Worm (Caenorhabditis elegans) whole organism, young adult: Measurements from ENCODE around the gene bgnt-1.5.

Experiments
- C06A6.2 ChIP-seq: fragments of 200-800 bp; sonication (Bioruptor generic); conservative IDR thresholded peaks from 2 replicates; pipeline ENCODE4 v1.3.6; 2022; ENCODE audit warnings: missing genetic modification characterization, missing compliant biosample characterization
- C17E4.6 ChIP-seq: fragments of 200-800 bp; sonication (Bioruptor generic); IDR thresholded peaks from 2 replicates; pipeline ENCODE4 v1.3.6; 2022; ENCODE audit warnings: missing genetic modification reagents, missing genetic modification characterization, missing compliant biosample characterization
- F23B12.7 ChIP-seq: sonication (generic microtip); optimal IDR thresholded peaks from 2 replicates; lab custom pipeline; 2017; ENCODE audit warnings: missing genetic modification characterization, mild to moderate bottlenecking, missing compliant biosample characterization, antibody characterized with exemption, moderate library complexity; ENCODE audit not compliant: insufficient read depth
- F49E8.2 ChIP-seq: sonication (generic microtip); optimal IDR thresholded peaks from 3 replicates; lab custom pipeline; 2017; ENCODE audit warnings: missing genetic modification characterization, mild to moderate bottlenecking, missing compliant biosample characterization, antibody characterized with exemption, moderate library complexity; ENCODE audit not compliant: insufficient read depth
- F55B11.4 ChIP-seq: sonication (generic microtip); optimal IDR thresholded peaks from 2 replicates; lab custom pipeline; 2016; ENCODE audit warnings: missing compliant biosample characterization, missing genetic modification characterization, borderline replicate concordance; ENCODE audit not compliant: insufficient read depth
- K12H6.12 ChIP-seq: fragments of 200-800 bp; sonication (Bioruptor generic); optimal IDR thresholded peaks from 2 replicates; lab custom pipeline; 2018; ENCODE audit warnings: mild to moderate bottlenecking, missing genetic modification characterization, missing compliant biosample characterization
- Y53F4B.3 ChIP-seq: fragments of 200-800 bp; sonication (Bioruptor generic); IDR thresholded peaks from 2 replicates; pipeline ENCODE4 v1.3.6; 2022; ENCODE audit warnings: missing genetic modification reagents, missing genetic modification characterization, missing compliant biosample characterization
- Y95B8A.8 ChIP-seq: fragments of 200-800 bp; sonication (Bioruptor generic); IDR thresholded peaks from 2 replicates; pipeline ENCODE4 v1.3.6; 2022; ENCODE audit warnings: missing genetic modification reagents, missing genetic modification characterization, missing compliant biosample characterization
- akir-1 ChIP-seq: fragments of 200-800 bp; sonication (Bioruptor generic); optimal IDR thresholded peaks from 2 replicates; lab custom pipeline; 2018; ENCODE audit warnings: mild to moderate bottlenecking, missing genetic modification characterization, moderate library complexity, missing compliant biosample characterization
- ama-1 ChIP-seq, 3 experiments: fragments of 150-350 bp in 1 of 3; sonication (generic microtip) in 2 of 3; optimal IDR thresholded peaks; 2 replicates each; lab custom pipeline; 2014 to 2018; ENCODE audit warnings: missing biosample characterization in 2 of 3, missing genetic modification characterization in 2 of 3, missing genetic modification reagents in 2 of 3
- aptf-3 ChIP-seq: fragments of 200-800 bp; sonication (Bioruptor generic); IDR thresholded peaks from 2 replicates; pipeline ENCODE4 v1.3.6; 2022; ENCODE audit warnings: missing genetic modification characterization, missing compliant biosample characterization
- athp-1 ChIP-seq: sonication (generic microtip); optimal IDR thresholded peaks from 2 replicates; lab custom pipeline; 2017; ENCODE audit warnings: mild to moderate bottlenecking, missing genetic modification characterization, missing compliant biosample characterization
- cebp-2 ChIP-seq: fragments of 200-800 bp; sonication (Bioruptor generic); IDR thresholded peaks from 2 replicates; pipeline ENCODE4 v1.3.6; 2022; ENCODE audit warnings: missing genetic modification characterization, missing compliant biosample characterization
- chd-7 ChIP-seq: sonication (generic microtip); optimal IDR thresholded peaks from 2 replicates; lab custom pipeline; 2016; ENCODE audit warnings: mild to moderate bottlenecking, missing genetic modification characterization, moderate library complexity, missing compliant biosample characterization
- egl-18 ChIP-seq: fragments of 200-800 bp; sonication (Bioruptor generic); IDR thresholded peaks from 2 replicates; pipeline ENCODE4 v1.3.6; 2022; ENCODE audit warnings: missing genetic modification reagents, missing genetic modification characterization, missing compliant biosample characterization
- gei-17 ChIP-seq: fragments of 200-800 bp; sonication (Bioruptor generic); optimal IDR thresholded peaks from 2 replicates; lab custom pipeline; 2018; ENCODE audit warnings: mild to moderate bottlenecking, missing genetic modification characterization, missing compliant biosample characterization
- hmg-1.2 ChIP-seq: fragments of 200-800 bp; sonication (Bioruptor generic); IDR thresholded peaks from 2 replicates; pipeline ENCODE4 v1.3.6; 2022; ENCODE audit warnings: missing genetic modification reagents, missing genetic modification characterization, missing compliant biosample characterization
- hmg-20 ChIP-seq: fragments of 200-800 bp; sonication (Bioruptor generic); IDR thresholded peaks from 2 replicates; pipeline ENCODE4 v1.3.6; 2022; ENCODE audit warnings: missing genetic modification reagents, missing genetic modification characterization, missing compliant biosample characterization
- hrde-1 ChIP-seq: sonication (generic microtip); optimal IDR thresholded peaks from 2 replicates; lab custom pipeline; 2016; ENCODE audit warnings: missing genetic modification characterization, mild to moderate bottlenecking, missing compliant biosample characterization, moderate library complexity, missing genotype, missing genetic modification reagents, borderline replicate concordance
- let-607 ChIP-seq, 2 experiments: fragments of 200-800 bp in 1 of 2; sonication (Bioruptor generic) in 1 of 2; sonication (generic microtip) in 1 of 2; optimal IDR thresholded peaks; 2 replicates each; lab custom pipeline; 2016 to 2018; ENCODE audit warnings: mild to moderate bottlenecking in 2 of 2, missing compliant biosample characterization in 2 of 2, missing genetic modification characterization in 2 of 2, moderate library complexity in 2 of 2, missing genotype in 1 of 2
- lin-35 ChIP-seq, 3 experiments: fragments of 150-350 bp in 2 of 3; sonication (generic microtip) in 1 of 3; optimal IDR thresholded peaks; 2 replicates each; lab custom pipeline; 2014 to 2018; ENCODE audit warnings: missing biosample characterization in 3 of 3, missing genetic modification characterization in 3 of 3, missing genetic modification reagents in 3 of 3
- lin-40 ChIP-seq: sonication (generic microtip); optimal IDR thresholded peaks from 2 replicates; lab custom pipeline; 2016; ENCODE audit warnings: missing genetic modification characterization, mild to moderate bottlenecking, missing compliant biosample characterization, missing genotype, missing genetic modification reagents
- lir-1 ChIP-seq: fragments of 200-800 bp; sonication (Bioruptor generic); conservative IDR thresholded peaks from 2 replicates; pipeline ENCODE4 v1.3.6; 2022; ENCODE audit warnings: missing genetic modification reagents, missing genetic modification characterization, missing compliant biosample characterization
- mes-4 ChIP-seq: sonication (generic microtip); optimal IDR thresholded peaks from 2 replicates; lab custom pipeline; 2016; ENCODE audit warnings: missing genotype, missing genetic modification characterization, missing compliant biosample characterization
- mxl-1 ChIP-seq: sonication (generic microtip); optimal IDR thresholded peaks from 2 replicates; lab custom pipeline; 2016; ENCODE audit warnings: missing genetic modification characterization, missing compliant biosample characterization
- nhr-179 ChIP-seq: sonication (generic microtip); optimal IDR thresholded peaks from 2 replicates; lab custom pipeline; 2016; ENCODE audit warnings: mild to moderate bottlenecking, missing genetic modification characterization, missing compliant biosample characterization
- rcor-1 ChIP-seq: fragments of 200-800 bp; sonication (Bioruptor generic); IDR thresholded peaks from 2 replicates; pipeline ENCODE4 v1.3.6; 2022; ENCODE audit warnings: missing genetic modification reagents, missing genetic modification characterization, missing compliant biosample characterization
- snpc-1.1 ChIP-seq: sonication (generic microtip); optimal IDR thresholded peaks from 2 replicates; lab custom pipeline; 2017; ENCODE audit warnings: missing genetic modification characterization, mild to moderate bottlenecking, missing compliant biosample characterization, antibody characterized with exemption, moderate library complexity, missing genotype, missing genetic modification reagents; ENCODE audit not compliant: insufficient read depth
- snpc-3.4 ChIP-seq: sonication (generic microtip); optimal IDR thresholded peaks from 2 replicates; lab custom pipeline; 2017; ENCODE audit warnings: missing genetic modification characterization, mild to moderate bottlenecking, missing compliant biosample characterization, antibody characterized with exemption, moderate library complexity, missing genotype, missing genetic modification reagents
- tbp1 ChIP-seq: fragments of 200-800 bp; sonication (Bioruptor generic); optimal IDR thresholded peaks from 2 replicates; lab custom pipeline; 2018; ENCODE audit warnings: mild to moderate bottlenecking, missing genetic modification characterization, missing compliant biosample characterization
- tlf-1 ChIP-seq: fragments of 200-800 bp; sonication (Bioruptor generic); optimal IDR thresholded peaks from 2 replicates; lab custom pipeline; 2018; ENCODE audit warnings: mild to moderate bottlenecking, missing genetic modification characterization, missing compliant biosample characterization
- zfh-2 ChIP-seq: fragments of 200-800 bp; sonication (Bioruptor generic); conservative IDR thresholded peaks from 2 replicates; pipeline ENCODE4 v1.3.6; 2022; ENCODE audit warnings: missing genetic modification reagents, missing genetic modification characterization, missing compliant biosample characterization
- ztf-22 ChIP-seq: fragments of 200-800 bp; sonication (Bioruptor generic); optimal IDR thresholded peaks from 2 replicates; lab custom pipeline; 2018; ENCODE audit warnings: mild to moderate bottlenecking, missing genetic modification characterization, moderate library complexity, missing compliant biosample characterization
- ztf-3 ChIP-seq: fragments of 200-800 bp; sonication (Bioruptor generic); optimal IDR thresholded peaks from 2 replicates; lab custom pipeline; 2018; ENCODE audit warnings: mild to moderate bottlenecking, missing genetic modification characterization, missing compliant biosample characterization
- ztf-6 ChIP-seq: fragments of 200-800 bp; sonication (Bioruptor generic); IDR thresholded peaks from 2 replicates; pipeline ENCODE4 v1.3.6; 2022; ENCODE audit warnings: missing genetic modification reagents, missing genetic modification characterization, missing compliant biosample characterization

The bgnt-1.5 gene

ce11 chrX:13216802-13217201, 15.4 kb downstream of the bgnt-1.5 start, which contains the start of gene R12H7.4:
Gene R12H7.4, plus strand, starts transcription at chrX:13217102.
- TF ChIP-seq tlf-1 = no peak
- TF ChIP-seq mxl-1 (tag; lab: Kevin White, UChicago) = no peak
- no peak for TF ChIP-seq cebp-2 (GFP tag; lab: Robert Waterston, UW)
- no peak for TF ChIP-seq zfh-2 (GFP tag; lab: Robert Waterston, UW)
- TF ChIP-seq mes-4 (tag; lab: Kevin White, UChicago) = no peak
- TF ChIP-seq K12H6.12 (tag; lab: Kevin White, UChicago) = no peak
- TF ChIP-seq hmg-20 (GFP tag; lab: Robert Waterston, UW) = no peak
- no peak for TF ChIP-seq aptf-3 (GFP tag; lab: Robert Waterston, UW)
- no peak for TF ChIP-seq ztf-22 (GFP tag; lab: Kevin White, UChicago)
- TF ChIP-seq hmg-1.2 = no peak
- no peak for TF ChIP-seq egl-18
- no peak for TF ChIP-seq let-607 (tag; optimal IDR thresholded peaks at IDR 0.05; lab: Kevin White, UChicago)

DNA sequence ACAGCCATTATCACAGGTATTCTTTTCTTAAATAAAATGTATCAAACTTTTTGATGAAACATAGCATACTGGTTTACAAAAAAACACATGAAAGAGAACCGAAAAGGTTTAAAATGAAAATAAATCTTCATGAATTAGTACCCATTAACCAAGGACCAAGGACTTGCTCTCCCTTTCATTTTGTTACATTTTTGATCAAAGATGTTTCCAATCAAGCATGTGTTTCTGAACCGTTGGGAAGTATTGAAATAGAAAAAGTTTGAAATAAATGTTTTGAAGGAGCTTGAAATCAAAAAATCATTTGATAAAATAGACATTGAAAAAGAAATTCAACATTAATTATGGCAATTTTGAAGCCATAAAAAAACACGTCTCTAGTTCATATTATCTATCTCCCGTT, 19.6 kb downstream of the bgnt-1.5 start:
- TF ChIP-seq ztf-3 (GFP tag; lab: Kevin White, UChicago) = no peak
- TF ChIP-seq snpc-3.4 = no peak
- no peak for TF ChIP-seq Y95B8A.8
- TF ChIP-seq, all 124 proteins: peak for 0

ce11 chrX:13210478-13210877, 21.7 kb downstream of the bgnt-1.5 start:
- no peak for TF ChIP-seq Y53F4B.3 (GFP tag; lab: Robert Waterston, UW)
- TF ChIP-seq C17E4.6 (GFP tag; lab: Robert Waterston, UW) = no peak
- TF ChIP-seq chd-7 = peak; percentile 1
- peak; percentile 10 for TF ChIP-seq lin-40 (tag; lab: Kevin White, UChicago)
- peak; percentile 39 for TF ChIP-seq K12H6.12 (tag; lab: Kevin White, UChicago)
- no peak for TF ChIP-seq gei-17 (GFP tag; lab: Kevin White, UChicago)
- TF ChIP-seq F49E8.2 (tag; lab: Kevin White, UChicago) = no peak
- TF ChIP-seq hrde-1 (tag; lab: Kevin White, UChicago) = no peak
- TF ChIP-seq F23B12.7 (tag; lab: Kevin White, UChicago) = no peak
- no peak for TF ChIP-seq F55B11.4 (tag; lab: Kevin White, UChicago)
- TF ChIP-seq athp-1 = no peak
- TF ChIP-seq rcor-1 = no peak
- TF ChIP-seq ztf-6 (GFP tag; lab: Robert Waterston, UW) = no peak
- TF ChIP-seq zfh-2 (GFP tag; lab: Robert Waterston, UW) = peak; percentile 38; the same call in 1 of the 2 replicates
- TF ChIP-seq snpc-1.1 (tag; lab: Kevin White, UChicago) = no peak
- no peak for TF ChIP-seq ama-1 (optimal IDR thresholded peaks at IDR 0.05; lab: Kevin White, UChicago)
- no peak for TF ChIP-seq ama-1 (GFP tag; optimal IDR thresholded peaks at IDR 0.05; lab: Kevin White, UChicago)
- TF ChIP-seq lir-1 (GFP tag; lab: Robert Waterston, UW) = no peak
- TF ChIP-seq let-607 (tag; optimal IDR thresholded peaks at IDR 0.05; lab: Kevin White, UChicago) = no peak
- no peak for TF ChIP-seq lin-35 (GFP tag; optimal IDR thresholded peaks at IDR 0.05; lab: Kevin White, UChicago)
- no peak for TF ChIP-seq akir-1 (GFP tag; lab: Kevin White, UChicago)
- TF ChIP-seq nhr-179 (tag; lab: Kevin White, UChicago) = no peak
- no peak for TF ChIP-seq tbp1
- no peak for TF ChIP-seq hmg-1.2
- TF ChIP-seq C06A6.2 (GFP tag; lab: Robert Waterston, UW) = no peak
- TF ChIP-seq cebp-2 (GFP tag; lab: Robert Waterston, UW) = no peak
- TF ChIP-seq, all 124 proteins: peak for 4
